Fruit fly (Drosophila melanogaster): ENCODE measurements around the gene CG9727.

Gene CG9727

dm6 chr3R:6405674-6406565 lies 50.6 kb downstream of the CG9727 start, which contains the start of gene Dmtn (continued):
- TF ChIP-seq CG12155 (GFP tag; optimal IDR thresholded peaks at IDR 0.05) (peak; percentile 33), NfI (GFP tag; optimal IDR thresholded peaks at IDR 0.05) (peak; percentile 3), CG17385 (GFP tag; optimal IDR thresholded peaks at IDR 0.05) (no peak), H2.0 (GFP tag; IDR thresholded peaks at IDR 0.05) (no peak), crp (GFP tag; optimal IDR thresholded peaks at IDR 0.05) (peak in 1 of 2 experiments; percentile 7), CG13424 (tag; optimal IDR thresholded peaks at IDR 0.05) (peak; percentile 52), CG8765 (GFP tag; IDR thresholded peaks at IDR 0.05) (no peak), otp (GFP tag; IDR thresholded peaks at IDR 0.05) (no peak), Ssrp (tag; optimal IDR thresholded peaks at IDR 0.05) (peak; percentile 26), Hsf (GFP tag; optimal IDR thresholded peaks at IDR 0.05) (peak; percentile 17), CG18764 (GFP tag; optimal IDR thresholded peaks at IDR 0.05) (no peak), sima (GFP tag; optimal IDR thresholded peaks at IDR 0.05) (no peak), CG15696 (tag; optimal IDR thresholded peaks at IDR 0.05) (peak; percentile 16), E2f2 (GFP tag; IDR thresholded peaks at IDR 0.05) (no peak), CG3281 (GFP tag; optimal IDR thresholded peaks at IDR 0.05) (no peak), Hr78 (GFP tag; optimal IDR thresholded peaks at IDR 0.05) (no peak), her (GFP tag; optimal IDR thresholded peaks at IDR 0.05) (peak; percentile 10), run (tag; optimal IDR thresholded peaks at IDR 0.05) (no peak), CHES-1-like (GFP tag; optimal IDR thresholded peaks at IDR 0.05) (peak; percentile 24), bbx (GFP tag; IDR thresholded peaks at IDR 0.05; ENCODE audit: partially characterized antibody) (no peak), CG10321 (GFP tag; IDR thresholded peaks at IDR 0.05) (no peak), ash1 (GFP tag; optimal IDR thresholded peaks at IDR 0.05) (no peak), zen2 (GFP tag; IDR thresholded peaks at IDR 0.05; ENCODE audit: partially characterized antibody) (no peak), CG12236 (GFP tag; optimal IDR thresholded peaks at IDR 0.05) (no peak), CG4854 (GFP tag; optimal IDR thresholded peaks at IDR 0.05) (no peak), B-H2 (GFP tag; optimal IDR thresholded peaks at IDR 0.05) (no peak), CG15601 (tag; optimal IDR thresholded peaks at IDR 0.05) (peak; percentile 16), Pdp1 (GFP tag; optimal IDR thresholded peaks at IDR 0.05) (peak in 1 of 2 experiments; percentile 12), gfzf (GFP tag; optimal IDR thresholded peaks at IDR 0.05) (peak; percentile 64), CG10654 (GFP tag; optimal IDR thresholded peaks at IDR 0.05) (peak; percentile 7), hb (GFP tag; IDR thresholded peaks at IDR 0.05; ENCODE audit: partially characterized antibody) (no peak), CG11504 (tag; optimal IDR thresholded peaks at IDR 0.05) (peak; percentile 55), CG8089 (GFP tag; optimal IDR thresholded peaks at IDR 0.05) (no peak), stwl (tag; optimal IDR thresholded peaks at IDR 0.05) (peak; percentile 99), CG12071 (GFP tag; optimal IDR thresholded peaks at IDR 0.05) (peak; percentile 35), Bgb (GFP tag; IDR thresholded peaks at IDR 0.05; ENCODE audit: partially characterized antibody) (no peak), CG9797 (GFP tag; optimal IDR thresholded peaks at IDR 0.05) (peak; percentile 89), kay (GFP tag; optimal IDR thresholded peaks at IDR 0.05) (no peak), sisA (GFP tag; IDR thresholded peaks at IDR 0.05) (no peak), BtbVII (GFP tag; optimal IDR thresholded peaks at IDR 0.05) (no peak), CrebB (tag; optimal IDR thresholded peaks at IDR 0.05) (peak; percentile 34), Hey (tag; optimal IDR thresholded peaks at IDR 0.05) (no peak), CG15073 (GFP tag; optimal IDR thresholded peaks at IDR 0.05) (no peak), NK7.1 (GFP tag; optimal IDR thresholded peaks at IDR 0.05) (no peak), CG2116 (GFP tag; optimal IDR thresholded peaks at IDR 0.05) (no peak), NC2α (GFP tag; optimal IDR thresholded peaks at IDR 0.05) (peak; percentile 24), sc (optimal IDR thresholded peaks at IDR 0.05) (no peak), sc (GFP tag; optimal IDR thresholded peaks at IDR 0.05) (peak; percentile 24)

Measured in whole organism, embryonic.